Worm (Caenorhabditis elegans) whole organism, L3 larva: ENCODE results near the gene dhgd-1.

Experiments
- nfya-1 ChIP-seq: sonication (generic microtip); optimal IDR thresholded peaks from 2 replicates; lab custom pipeline; 2017; ENCODE audit warnings: missing genetic modification characterization, mild to moderate bottlenecking, missing compliant biosample characterization, antibody characterized with exemption, moderate library complexity; ENCODE audit not compliant: insufficient read depth
- pqm-1 ChIP-seq: fragments of 150-350 bp; optimal IDR thresholded peaks from 2 replicates; lab custom pipeline; 2017; ENCODE audit warnings: missing biosample characterization, missing genetic modification characterization, inconsistent platforms
- snpc-4 ChIP-seq: fragments of 150-350 bp; optimal IDR thresholded peaks from 2 replicates; lab custom pipeline; 2014; ENCODE audit warnings: missing biosample characterization, missing genetic modification characterization

- TF ChIP-seq nfya-1: no peak
- no peak for TF ChIP-seq snpc-4 (tag; lab: Kevin White, UChicago)
- no peak for TF ChIP-seq pqm-1 (tag; lab: Kevin White, UChicago)
Observed at ce11 chrII:11501956-11502355, 49.9 kb downstream of the dhgd-1 start.
